Worm (Caenorhabditis elegans) whole organism, young adult: ENCODE results near the gene Y38H6A.5.

Source experiments
- ama-1 ChIP-seq, 3 experiments: fragments of 150-350 bp in 1 of 3; sonication (generic microtip) in 2 of 3; optimal IDR thresholded peaks; 2 replicates each; lab custom pipeline; 2014 to 2018; ENCODE audit warnings: missing biosample characterization in 2 of 3, missing genetic modification characterization in 2 of 3, missing genetic modification reagents in 2 of 3
- fkh-3 ChIP-seq: sonication (generic microtip); optimal IDR thresholded peaks from 2 replicates; lab custom pipeline; 2016; ENCODE audit warnings: mild to moderate bottlenecking, missing genetic modification characterization, missing compliant biosample characterization
- nhr-80 ChIP-seq: sonication (generic microtip); optimal IDR thresholded peaks from 2 replicates; lab custom pipeline; 2016; ENCODE audit warnings: missing genetic modification characterization, missing compliant biosample characterization
- sea-2 ChIP-seq: fragments of 200-800 bp; sonication (Bioruptor generic); IDR thresholded peaks from 2 replicates; pipeline ENCODE4 v1.3.6; 2022; ENCODE audit warnings: missing genetic modification characterization, missing compliant biosample characterization

- TF ChIP-seq ama-1 (optimal IDR thresholded peaks at IDR 0.05; lab: Kevin White, UChicago) (no peak), ama-1 (GFP tag; optimal IDR thresholded peaks at IDR 0.05; lab: Kevin White, UChicago) (no peak), fkh-3 (tag; lab: Kevin White, UChicago) (no peak), nhr-80 (tag; lab: Kevin White, UChicago) (no peak), sea-2 (GFP tag; lab: Robert Waterston, UW) (no peak)
These were observed at the start of gene Y38H6A.5 for ce11 chrV:20335264-20335663.
